Fruit fly (Drosophila melanogaster) whole organism, embryonic: ENCODE results near the gene PCNA2.
A peak's percentile ranks its signal among the peaks of the same experiment; 100 is the strongest.

Source experiments
- ATbp ChIP-seq: fragments of 200-800 bp; sonication (Bioruptor generic); optimal IDR thresholded peaks from 2 replicates; lab custom pipeline; 2017; ENCODE audit warnings: missing biosample characterization, mild to moderate bottlenecking, missing genetic modification characterization, missing genetic modification reagents
- Aef1 ChIP-seq: fragments of 200-800 bp; sonication (Bioruptor generic); IDR thresholded peaks from 3 replicates; pipeline ENCODE4 v1.3.6; 2022; ENCODE audit warnings: missing biosample characterization, missing genetic modification characterization
- BEAF-32 ChIP-seq: fragments of 200-800 bp; sonication (Bioruptor generic); optimal IDR thresholded peaks from 3 replicates; lab custom pipeline; 2017; ENCODE audit warnings: missing biosample characterization, missing genetic modification characterization, mild to moderate bottlenecking, moderate library complexity, missing genetic modification reagents
- CG11696 ChIP-seq: fragments of 200-800 bp; sonication (Bioruptor generic); IDR thresholded peaks from 2 replicates; pipeline ENCODE4 v1.3.6; 2022; ENCODE audit warnings: missing biosample characterization, missing genetic modification characterization
- CG12659 ChIP-seq: fragments of 200-800 bp; sonication (Bioruptor generic); optimal IDR thresholded peaks from 3 replicates; lab custom pipeline; 2017; ENCODE audit warnings: mild to moderate bottlenecking, missing biosample characterization, missing genetic modification reagents, missing genetic modification characterization
- CG13296 ChIP-seq: fragments of 200-800 bp; sonication (Bioruptor generic); optimal IDR thresholded peaks from 3 replicates; lab custom pipeline; 2018; ENCODE audit warnings: missing biosample characterization, mild to moderate bottlenecking, missing genetic modification characterization
- CG14710 ChIP-seq: fragments of 200-800 bp; sonication (Bioruptor generic); optimal IDR thresholded peaks from 3 replicates; lab custom pipeline; 2019; ENCODE audit warnings: missing biosample characterization, mild to moderate bottlenecking, missing genetic modification characterization, moderate library complexity
- CG14860 ChIP-seq: fragments of 200-800 bp; sonication (Bioruptor generic); IDR thresholded peaks from 3 replicates; pipeline ENCODE4 v1.3.6; 2022; ENCODE audit warnings: missing biosample characterization, missing genetic modification characterization; ENCODE audit not compliant: partially characterized antibody
- CG16815 ChIP-seq: fragments of 200-800 bp; sonication (Bioruptor generic); optimal IDR thresholded peaks from 3 replicates; lab custom pipeline; 2017; ENCODE audit warnings: missing biosample characterization, mild to moderate bottlenecking, missing genetic modification characterization
- CG16863 ChIP-seq: fragments of 200-800 bp; sonication (Bioruptor generic); optimal IDR thresholded peaks from 3 replicates; lab custom pipeline; 2016; ENCODE audit warnings: missing biosample characterization, missing genetic modification characterization
- CG17568 ChIP-seq: fragments of 200-800 bp; sonication (Bioruptor generic); optimal IDR thresholded peaks from 2 replicates; lab custom pipeline; 2018; ENCODE audit warnings: missing biosample characterization, mild to moderate bottlenecking, missing genetic modification characterization, moderate library complexity
- CG18011 ChIP-seq: fragments of 200-800 bp; sonication (Bioruptor generic); optimal IDR thresholded peaks from 2 replicates; lab custom pipeline; 2017; ENCODE audit warnings: missing biosample characterization, missing genetic modification characterization, mild to moderate bottlenecking, moderate library complexity, missing genotype
- CG30020 ChIP-seq: fragments of 200-800 bp; optimal IDR thresholded peaks from 2 replicates; lab custom pipeline; 2019; ENCODE audit warnings: missing biosample characterization, mild to moderate bottlenecking, missing genetic modification characterization, moderate library complexity
- CG3065 ChIP-seq: fragments of 200-800 bp; sonication (Bioruptor generic); optimal IDR thresholded peaks from 2 replicates; lab custom pipeline; 2016; ENCODE audit warnings: missing biosample characterization, missing genetic modification characterization
- CG31441 ChIP-seq: fragments of 200-800 bp; sonication (Bioruptor generic); IDR thresholded peaks from 2 replicates; pipeline ENCODE4 v1.3.6; 2022; ENCODE audit warnings: missing biosample characterization, missing genetic modification characterization
- CG3407 ChIP-seq: fragments of 200-800 bp; sonication (Bioruptor generic); optimal IDR thresholded peaks from 2 replicates; lab custom pipeline; 2018; ENCODE audit warnings: missing biosample characterization, mild to moderate bottlenecking, missing genetic modification characterization
- CG34224 ChIP-seq: fragments of 200-800 bp; sonication (Bioruptor generic); IDR thresholded peaks from 3 replicates; pipeline ENCODE4 v1.3.6; 2022; ENCODE audit warnings: missing biosample characterization, missing genetic modification characterization; ENCODE audit not compliant: partially characterized antibody
- CG3847 ChIP-seq: fragments of 200-800 bp; sonication (Bioruptor generic); IDR thresholded peaks from 2 replicates; pipeline ENCODE4 v1.3.6; 2022; ENCODE audit warnings: missing biosample characterization, missing genetic modification characterization
- CG4282 ChIP-seq: fragments of 200-800 bp; sonication (Bioruptor generic); optimal IDR thresholded peaks from 2 replicates; lab custom pipeline; 2016; ENCODE audit warnings: missing biosample characterization, missing genetic modification characterization
- CG7786 ChIP-seq: fragments of 200-800 bp; sonication (Bioruptor generic); optimal IDR thresholded peaks from 2 replicates; lab custom pipeline; 2016; ENCODE audit warnings: missing biosample characterization, missing genetic modification characterization
- Chrac-16 ChIP-seq: fragments of 200-800 bp; sonication (Bioruptor generic); optimal IDR thresholded peaks from 3 replicates; lab custom pipeline; 2016; ENCODE audit warnings: missing biosample characterization, missing genetic modification characterization
- D19A ChIP-seq: fragments of 200-800 bp; optimal IDR thresholded peaks from 3 replicates; lab custom pipeline; 2019; ENCODE audit warnings: missing biosample characterization, mild to moderate bottlenecking, missing genetic modification characterization, moderate library complexity
- Dip2 ChIP-seq: fragments of 200-800 bp; sonication (Bioruptor generic); IDR thresholded peaks from 2 replicates; pipeline ENCODE4 v1.3.6; 2022; ENCODE audit warnings: missing biosample characterization, missing genetic modification characterization
- Fer2 ChIP-seq: fragments of 200-800 bp; sonication (Bioruptor generic); optimal IDR thresholded peaks from 2 replicates; lab custom pipeline; 2018; ENCODE audit warnings: missing biosample characterization, mild to moderate bottlenecking, missing genetic modification characterization, moderate library complexity
- HLH54F ChIP-seq: fragments of 200-800 bp; sonication (Bioruptor generic); optimal IDR thresholded peaks from 3 replicates; lab custom pipeline; 2016; ENCODE audit warnings: missing biosample characterization, missing genetic modification characterization
- Lhr ChIP-seq: fragments of 200-800 bp; sonication (Bioruptor generic); optimal IDR thresholded peaks from 3 replicates; lab custom pipeline; 2017; ENCODE audit warnings: mild to moderate bottlenecking, missing biosample characterization, missing genetic modification reagents, missing genetic modification characterization
- MBD-R2 ChIP-seq: fragments of 200-800 bp; sonication (Bioruptor generic); IDR thresholded peaks from 2 replicates; pipeline ENCODE4 v1.3.6; 2022; ENCODE audit warnings: missing biosample characterization, missing genetic modification characterization
- Med ChIP-seq: fragments of 200-800 bp; sonication (Bioruptor generic); peaks from one replicate; lab custom pipeline; 2016; ENCODE audit warnings: missing biosample characterization, missing genetic modification characterization, mild to moderate bottlenecking, inconsistent platforms, moderate library complexity
- NK7.1 ChIP-seq: fragments of 200-800 bp; sonication (Bioruptor generic); optimal IDR thresholded peaks from 3 replicates; lab custom pipeline; 2016; ENCODE audit warnings: missing biosample characterization, missing genetic modification characterization
- Pdp1 ChIP-seq, 2 experiments: fragments of 200-800 bp; sonication (Bioruptor generic); optimal IDR thresholded peaks; 3 replicates each; lab custom pipeline; 2016; ENCODE audit warnings: missing biosample characterization in 2 of 2, missing genetic modification characterization in 2 of 2, mild to moderate bottlenecking in 1 of 2, moderate library complexity in 1 of 2
- Sry-β ChIP-seq: fragments of 200-800 bp; sonication (Bioruptor generic); optimal IDR thresholded peaks from 2 replicates; lab custom pipeline; 2018; ENCODE audit warnings: missing biosample characterization, mild to moderate bottlenecking, missing genetic modification characterization, moderate library complexity
- Trl ChIP-seq, 3 experiments: fragments of >200 bp in 2 of 3; fragments of 200-800 bp in 1 of 3; sonication (Bioruptor generic) in 1 of 3; optimal IDR thresholded peaks; 2 replicates in 1 of 3; 3 replicates in 2 of 3; lab custom pipeline; 2016 to 2017; ENCODE audit warnings: missing biosample characterization in 1 of 3, missing genetic modification characterization in 1 of 3
- abd-A ChIP-seq: fragments of 200-800 bp; sonication (Bioruptor generic); optimal IDR thresholded peaks from 3 replicates; lab custom pipeline; 2019; ENCODE audit warnings: missing biosample characterization, mild to moderate bottlenecking, missing genetic modification characterization, moderate library complexity
- amos ChIP-seq: fragments of 200-800 bp; sonication (Bioruptor generic); IDR thresholded peaks from 2 replicates; pipeline ENCODE4 v1.3.6; 2022; ENCODE audit warnings: missing biosample characterization, missing genetic modification characterization; ENCODE audit not compliant: partially characterized antibody
- bbx ChIP-seq: fragments of 200-800 bp; sonication (Bioruptor generic); IDR thresholded peaks from 2 replicates; pipeline ENCODE4 v1.3.6; 2022; ENCODE audit warnings: missing biosample characterization, missing genetic modification characterization; ENCODE audit not compliant: partially characterized antibody
- caup ChIP-seq: fragments of 200-800 bp; sonication (Bioruptor generic); optimal IDR thresholded peaks from 3 replicates; lab custom pipeline; 2017; ENCODE audit warnings: missing biosample characterization, mild to moderate bottlenecking, missing genetic modification characterization, moderate library complexity; ENCODE audit not compliant: severe bottlenecking
- crp ChIP-seq, 2 experiments: fragments of 200-800 bp; sonication (Bioruptor generic); optimal IDR thresholded peaks; 2 replicates in 1 of 2; 3 replicates in 1 of 2; lab custom pipeline; 2017; ENCODE audit warnings: missing biosample characterization in 2 of 2, missing genetic modification characterization in 2 of 2, mild to moderate bottlenecking in 1 of 2, moderate library complexity in 1 of 2
- jumu ChIP-seq: fragments of 200-800 bp; sonication (Bioruptor generic); optimal IDR thresholded peaks from 3 replicates; lab custom pipeline; 2016; ENCODE audit warnings: missing biosample characterization, missing genetic modification characterization
- nau ChIP-seq: fragments of 200-800 bp; sonication (Bioruptor generic); optimal IDR thresholded peaks from 3 replicates; lab custom pipeline; 2017; ENCODE audit warnings: missing biosample characterization, mild to moderate bottlenecking, missing genetic modification characterization, missing genetic modification reagents
- pzg ChIP-seq: fragments of 200-800 bp; sonication (Bioruptor generic); optimal IDR thresholded peaks from 3 replicates; lab custom pipeline; 2018; ENCODE audit warnings: missing biosample characterization, mild to moderate bottlenecking, missing genetic modification characterization, moderate library complexity
- sens ChIP-seq: fragments of 200-800 bp; sonication (Bioruptor generic); peaks from one replicate; lab custom pipeline; 2016; ENCODE audit warnings: missing biosample characterization, missing genetic modification characterization
- seq ChIP-seq: fragments of 200-800 bp; sonication (Bioruptor generic); IDR thresholded peaks from 2 replicates; pipeline ENCODE4 v1.3.6; 2022; ENCODE audit warnings: missing biosample characterization, missing genetic modification characterization
- sr ChIP-seq: fragments of 200-800 bp; sonication (Bioruptor generic); IDR thresholded peaks from 3 replicates; pipeline ENCODE4 v1.3.6; 2022; ENCODE audit warnings: missing biosample characterization, missing genetic modification characterization
- tgo ChIP-seq: fragments of 200-800 bp; sonication (Bioruptor generic); IDR thresholded peaks from 3 replicates; pipeline ENCODE4 v1.3.6; 2022; ENCODE audit warnings: missing biosample characterization, missing genetic modification characterization
- trem ChIP-seq: fragments of 200-800 bp; optimal IDR thresholded peaks from 3 replicates; lab custom pipeline; 2019; ENCODE audit warnings: missing biosample characterization, mild to moderate bottlenecking, missing genetic modification characterization, moderate library complexity
- wek ChIP-seq: fragments of 200-800 bp; sonication (Bioruptor generic); optimal IDR thresholded peaks from 3 replicates; lab custom pipeline; 2018; ENCODE audit warnings: missing biosample characterization, mild to moderate bottlenecking, missing genetic modification characterization, moderate library complexity
- yki ChIP-seq: fragments of >200 bp; optimal IDR thresholded peaks from 3 replicates; lab custom pipeline; 2018

PCNA2 gene

dm6 chr2L:19567305-19567898 lies 16.4 kb downstream of the PCNA2 start (continued):
- TF ChIP-seq sens (peak; percentile 16), Med (GFP tag; lab: Kevin White, UChicago) (no peak), CG3065 (GFP tag; lab: Kevin White, UChicago) (no peak), CG12659 (no peak), nau (no peak), ATbp (GFP tag; lab: Kevin White, UChicago) (no peak), Pdp1 (GFP tag; optimal IDR thresholded peaks at IDR 0.05; lab: Kevin White, UChicago) (peak in 1 of 2 experiments; percentile 93), crp (GFP tag; optimal IDR thresholded peaks at IDR 0.05; lab: Kevin White, UChicago) (no peak), HLH54F (GFP tag; lab: Kevin White, UChicago) (no peak), CG16863 (GFP tag; lab: Kevin White, UChicago) (no peak), wek (GFP tag; lab: Kevin White, UChicago) (no peak), D19A (tag; lab: Kevin White, UChicago) (peak; percentile 63), sr (GFP tag; lab: Robert Waterston, UW) (no peak), NK7.1 (GFP tag; lab: Kevin White, UChicago) (no peak), CG31441 (no peak)

dm6 chr2L:19565233-19565898 lies 18.4 kb downstream of the PCNA2 start, which contains the start of gene CG13077:
CG13077 (plus strand) TSS chr2L:19565863.
- no peak for TF ChIP-seq CG30020
- TF ChIP-seq abd-A (tag; lab: Kevin White, UChicago): no peak
- no peak for TF ChIP-seq CG3847 (GFP tag; lab: Robert Waterston, UW)
- peak; percentile 43 for TF ChIP-seq BEAF-32 (GFP tag; lab: Kevin White, UChicago)
- TF ChIP-seq Fer2 (tag; lab: Kevin White, UChicago): no peak
- peak; percentile 95 for TF ChIP-seq CG18011
- peak; percentile 14 for TF ChIP-seq trem (tag; lab: Kevin White, UChicago)
- TF ChIP-seq CG17568 (GFP tag; lab: Kevin White, UChicago): peak; percentile 11
- no peak for TF ChIP-seq CG11696 (GFP tag; lab: Robert Waterston, UW)
- no peak for TF ChIP-seq CG16815
- 0 out of 3 replicates have a peak, but pooled peaks have one; percentile 46 for TF ChIP-seq CG14860 (GFP tag; lab: Robert Waterston, UW)
- peak; percentile 64 for TF ChIP-seq Med (GFP tag; lab: Kevin White, UChicago)
- TF ChIP-seq CG34224 (GFP tag; lab: Robert Waterston, UW): peak; percentile 48; the same call in 1 of the 3 replicates
- no peak for TF ChIP-seq Dip2 (GFP tag; lab: Robert Waterston, UW)
- TF ChIP-seq caup (GFP tag; lab: Kevin White, UChicago): no peak
- peak; percentile 84 for TF ChIP-seq Sry-β
- peak; percentile 13 for TF ChIP-seq Lhr
- peak; percentile 40; the same call in 1 of the 2 replicates for TF ChIP-seq amos (GFP tag; lab: Robert Waterston, UW)
- no peak for TF ChIP-seq yki (lab: Kevin White, UChicago)
- TF ChIP-seq MBD-R2 (GFP tag; lab: Robert Waterston, UW): no peak
- peak; percentile 9 for TF ChIP-seq pzg (GFP tag; lab: Kevin White, UChicago)
- TF ChIP-seq tgo (GFP tag; lab: Robert Waterston, UW): no peak
- TF ChIP-seq seq: no peak
- no peak for TF ChIP-seq jumu (GFP tag; lab: Kevin White, UChicago)
- TF ChIP-seq Aef1: no peak
- no peak for TF ChIP-seq Trl (optimal IDR thresholded peaks at IDR 0.05; lab: Kevin White, UChicago)
- no peak for TF ChIP-seq Trl (GFP tag; optimal IDR thresholded peaks at IDR 0.05; lab: Kevin White, UChicago)
- no peak for TF ChIP-seq CG4282 (GFP tag; lab: Kevin White, UChicago)
- TF ChIP-seq CG14710 (tag; lab: Kevin White, UChicago): no peak
- TF ChIP-seq bbx (GFP tag; lab: Robert Waterston, UW): peak; percentile 70; the same call in 1 of the 2 replicates
- no peak for TF ChIP-seq CG13296
- no peak for TF ChIP-seq CG3407 (GFP tag; lab: Kevin White, UChicago)
- no peak for TF ChIP-seq CG7786 (GFP tag; lab: Kevin White, UChicago)
- no peak for TF ChIP-seq Chrac-16
